Worm (Caenorhabditis elegans): ENCODE data around the gene F13H8.6.

Gene F13H8.6

DNA sequence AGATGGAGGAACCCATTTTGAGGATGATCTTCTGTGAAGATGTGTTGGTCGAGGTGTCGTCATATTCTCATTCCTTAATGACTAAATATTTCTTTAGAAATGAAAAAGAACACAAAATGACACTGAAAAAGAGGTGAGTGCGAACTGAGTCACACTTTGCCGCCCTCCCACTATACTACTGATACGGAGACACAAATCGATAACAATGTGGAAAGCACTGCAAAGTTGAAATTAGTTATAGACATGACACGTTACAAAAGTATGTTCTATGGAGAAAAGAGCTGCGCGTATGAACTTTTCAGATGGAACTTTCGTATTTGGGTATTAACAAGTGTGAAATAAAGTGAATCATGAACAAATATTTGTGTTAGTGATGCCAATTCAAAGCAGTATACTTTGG is 42.6 kb downstream of the F13H8.6 start, which contains the start of gene tat-4:
TSS of gene tat-4 (minus strand) at position 117 of the 400 bp plus-strand sequence.
- no peak for TF ChIP-seq ceh-82 (tag; optimal IDR thresholded peaks at IDR 0.05)
- TF ChIP-seq nhr-237 (tag; optimal IDR thresholded peaks at IDR 0.05) = no peak
- TF ChIP-seq C34B4.2 (tag; optimal IDR thresholded peaks at IDR 0.05) = no peak
- TF ChIP-seq mef-2 (tag; optimal IDR thresholded peaks at IDR 0.05) = no peak
- TF ChIP-seq lin-35 (GFP tag; optimal IDR thresholded peaks at IDR 0.05) = peak in 1 of 2 experiments; percentile 26
- TF ChIP-seq ama-1 (optimal IDR thresholded peaks at IDR 0.05) = no peak
- TF ChIP-seq grh-1 (GFP tag; IDR thresholded peaks at IDR 0.05) = no peak

DNA sequence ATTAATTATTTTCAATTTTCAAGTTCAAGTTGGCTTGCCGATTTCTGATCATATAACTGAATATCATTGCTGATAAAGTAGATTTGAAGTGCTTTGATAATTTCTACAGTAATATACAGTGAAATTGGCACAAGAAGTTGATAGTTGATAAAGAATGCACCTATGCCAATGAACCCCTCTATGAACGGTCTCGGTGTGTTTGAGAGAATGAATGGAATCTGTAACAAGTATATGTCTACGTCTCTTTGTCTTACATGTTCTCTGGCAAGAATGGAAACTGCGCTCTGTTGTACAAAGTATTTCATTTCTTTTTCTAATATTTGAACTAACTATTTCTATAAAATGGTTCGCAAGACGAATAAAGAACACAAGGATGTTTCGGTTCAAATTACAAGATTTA is 45.0 kb downstream of the F13H8.6 start, which contains the start of gene T24H7.8:
TSS of gene T24H7.8 (plus strand) at position 301 of the 400 bp plus-strand sequence.
- TF ChIP-seq unc-98 (GFP tag; IDR thresholded peaks at IDR 0.05) = no peak
- TF ChIP-seq lin-35 (GFP tag; optimal IDR thresholded peaks at IDR 0.05) = no peak
- no peak for TF ChIP-seq tlp-1 (tag; optimal IDR thresholded peaks at IDR 0.05)
- TF ChIP-seq pax-3 (tag; optimal IDR thresholded peaks at IDR 0.05) = no peak
- no peak for TF ChIP-seq unc-30 (tag; optimal IDR thresholded peaks at IDR 0.05)
- TF ChIP-seq C34B4.2 (tag; optimal IDR thresholded peaks at IDR 0.05) = no peak
- TF ChIP-seq ceh-63 (GFP tag; optimal IDR thresholded peaks at IDR 0.05) = no peak

DNA sequence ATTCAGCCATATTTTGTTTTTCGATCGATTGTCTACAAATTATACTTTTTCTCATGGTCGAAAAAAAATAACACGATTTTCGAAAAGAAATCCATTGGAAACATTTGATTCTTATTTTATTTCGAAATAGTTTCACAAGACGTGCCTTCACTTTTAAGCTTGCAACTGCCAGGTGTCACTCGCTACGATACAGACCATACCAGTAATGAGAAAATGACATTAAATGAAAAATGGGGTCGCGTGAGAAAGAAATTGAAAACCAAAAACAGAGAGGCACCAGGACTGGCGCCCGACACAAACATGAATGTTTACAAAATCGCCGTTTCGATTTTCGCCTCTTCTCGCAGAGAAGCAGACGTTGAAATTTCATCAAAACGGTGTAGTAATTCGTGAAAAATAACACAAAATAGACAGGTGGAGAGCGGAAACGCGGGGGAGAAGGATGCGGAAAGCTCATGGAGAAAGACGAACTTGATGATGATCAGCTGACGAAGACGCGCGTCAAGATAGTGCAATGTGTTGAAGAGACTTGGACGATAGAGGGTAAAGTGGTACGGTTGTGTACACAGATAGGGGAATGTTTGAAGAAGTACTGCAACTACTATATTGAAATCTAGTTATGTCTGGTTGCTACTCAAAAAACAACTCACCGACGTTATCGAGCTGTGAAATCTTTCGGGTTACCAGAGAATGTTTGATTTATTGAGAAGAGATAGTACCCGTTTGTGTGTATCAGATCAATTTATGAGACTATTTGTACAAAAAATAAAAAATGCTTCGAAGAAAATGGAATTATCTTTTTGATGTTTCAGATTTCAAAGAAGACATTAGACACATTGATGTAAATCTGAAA is 50.4 kb downstream of the F13H8.6 start:
- TF ChIP-seq nhr-90 (tag; optimal IDR thresholded peaks at IDR 0.05; ENCODE audit: poor library complexity) (no peak), zag-1 (tag; optimal IDR thresholded peaks at IDR 0.05) (no peak), nhr-28 (tag; optimal IDR thresholded peaks at IDR 0.05) (no peak), snu-23 (GFP tag; optimal IDR thresholded peaks at IDR 0.05) (peak; percentile 6), nhr-85 (tag) (peak; percentile 83), unc-30 (tag; optimal IDR thresholded peaks at IDR 0.05) (no peak), nhr-71 (tag; optimal IDR thresholded peaks at IDR 0.05) (peak; percentile 19), nhr-20 (tag; optimal IDR thresholded peaks at IDR 0.05) (peak; percentile 25), blmp-1 (tag; optimal IDR thresholded peaks at IDR 0.05) (peak; percentile 78), nhr-76 (tag; optimal IDR thresholded peaks at IDR 0.05) (no peak), elt-3 (tag; optimal IDR thresholded peaks at IDR 0.05) (peak in 1 of 6 experiments; percentile 35), unc-86 (tag; optimal IDR thresholded peaks at IDR 0.05) (no peak), sox-4 (tag; optimal IDR thresholded peaks at IDR 0.05) (no peak), lin-14 (GFP tag; optimal IDR thresholded peaks at IDR 0.05) (peak; percentile 54), irx-1 (tag; optimal IDR thresholded peaks at IDR 0.05) (no peak), lsy-2 (tag; optimal IDR thresholded peaks at IDR 0.05) (peak in 1 of 2 experiments; percentile 30), unc-98 (GFP tag; IDR thresholded peaks at IDR 0.05) (no peak), mep-1 (tag; optimal IDR thresholded peaks at IDR 0.05) (no peak), fos-1 (tag; optimal IDR thresholded peaks at IDR 0.05) (no peak), lin-35 (GFP tag; optimal IDR thresholded peaks at IDR 0.05) (peak in 1 of 2 experiments; percentile 45), ceh-82 (tag; optimal IDR thresholded peaks at IDR 0.05) (no peak), snpc-4 (tag; optimal IDR thresholded peaks at IDR 0.05) (no peak), nhr-11 (tag; optimal IDR thresholded peaks at IDR 0.05) (no peak), dpl-1 (GFP tag; optimal IDR thresholded peaks at IDR 0.05) (peak in 1 of 3 experiments; percentile 3), dsc-1 (tag; optimal IDR thresholded peaks at IDR 0.05) (no peak), mdl-1 (tag; optimal IDR thresholded peaks at IDR 0.05) (no peak), efl-1 (optimal IDR thresholded peaks at IDR 0.05) (no peak), efl-1 (GFP tag; optimal IDR thresholded peaks at IDR 0.05 in 1 of 2) (peak in 1 of 2 experiments; percentile 47)
